Worm (Caenorhabditis elegans): ENCODE measurements around the gene zfp-1.
A peak's percentile ranks its signal among the peaks of the same experiment; 100 is the strongest.

The zfp-1 gene

DNA sequence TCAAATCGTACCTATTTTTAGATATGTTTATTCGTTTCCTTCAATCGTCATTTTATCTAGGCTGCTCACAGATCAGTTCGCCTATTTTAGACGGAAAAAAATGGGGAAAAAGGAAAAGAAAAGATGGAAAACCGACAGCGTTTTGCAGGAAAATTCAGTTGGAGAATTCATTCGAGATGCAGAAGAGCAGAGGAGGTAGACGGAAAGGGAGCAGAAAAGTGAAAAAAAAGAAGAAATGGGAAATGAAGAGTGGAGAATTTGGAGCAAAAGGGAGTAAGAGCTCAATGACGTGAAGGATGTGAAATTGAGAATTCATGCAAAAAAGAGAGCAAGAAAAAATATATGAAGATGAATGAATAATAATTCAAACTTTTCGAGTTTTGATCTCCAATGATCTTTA is 6.8 kb upstream of the zfp-1 start:
- no peak for TF ChIP-seq sma-3 (GFP tag; optimal IDR thresholded peaks at IDR 0.05)
- no peak for TF ChIP-seq ceh-16 (tag; optimal IDR thresholded peaks at IDR 0.05)
- peak; percentile 32 for TF ChIP-seq C34F6.9 (tag; optimal IDR thresholded peaks at IDR 0.05)
- TF ChIP-seq unc-55 (GFP tag; optimal IDR thresholded peaks at IDR 0.05), result peak; percentile 49

DNA sequence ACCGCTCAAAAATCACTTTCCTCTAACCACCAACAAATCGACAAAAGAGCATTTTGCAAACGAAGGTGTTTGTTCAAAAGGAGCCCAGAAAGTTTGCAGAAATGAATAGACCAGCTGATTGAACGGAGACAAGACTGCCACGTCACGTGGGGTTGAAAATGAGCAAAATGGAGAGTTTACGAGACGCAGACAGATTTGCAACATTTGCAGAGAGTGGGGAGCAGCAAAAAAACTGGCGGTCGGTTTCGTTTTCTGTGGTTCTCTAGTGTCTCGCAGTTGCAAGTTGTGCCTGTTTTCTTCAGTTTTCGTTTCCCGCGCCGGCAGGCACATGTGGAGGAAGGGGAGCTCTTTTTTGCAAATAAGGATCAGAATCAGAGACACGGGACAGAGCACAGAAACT is 5.9 kb upstream of the zfp-1 start:
- TF ChIP-seq unc-39 (tag; optimal IDR thresholded peaks at IDR 0.05) (no peak), lin-13 (GFP tag; optimal IDR thresholded peaks at IDR 0.05) (no peak), ceh-16 (tag; optimal IDR thresholded peaks at IDR 0.05) (no peak), elt-3 (tag; optimal IDR thresholded peaks at IDR 0.05) (no peak), ama-1 (optimal IDR thresholded peaks at IDR 0.05) (no peak), egl-27 (tag; optimal IDR thresholded peaks at IDR 0.05) (no peak), nhr-21 (tag; optimal IDR thresholded peaks at IDR 0.05) (no peak), F13H6.1 (tag; optimal IDR thresholded peaks at IDR 0.05) (peak; percentile 81), aly-2 (tag; optimal IDR thresholded peaks at IDR 0.05) (no peak), crh-2 (tag; optimal IDR thresholded peaks at IDR 0.05) (peak; percentile 93), fos-1 (tag; optimal IDR thresholded peaks at IDR 0.05) (peak; percentile 57), sma-9 (GFP tag; optimal IDR thresholded peaks at IDR 0.05) (peak; percentile 88), sma-9 (tag; optimal IDR thresholded peaks at IDR 0.05) (no peak), nhr-6 (tag; optimal IDR thresholded peaks at IDR 0.05) (no peak), mab-5 (tag; optimal IDR thresholded peaks at IDR 0.05) (no peak), peb-1 (tag; optimal IDR thresholded peaks at IDR 0.05) (no peak), lsy-2 (tag; optimal IDR thresholded peaks at IDR 0.05) (peak in 1 of 2 experiments; percentile 59), blmp-1 (tag; optimal IDR thresholded peaks at IDR 0.05; ENCODE audit: insufficient read depth) (no peak), nhr-77 (tag; optimal IDR thresholded peaks at IDR 0.05) (no peak), dmd-4 (tag; optimal IDR thresholded peaks at IDR 0.05) (no peak), ztf-4 (tag; optimal IDR thresholded peaks at IDR 0.05) (no peak), zag-1 (tag; optimal IDR thresholded peaks at IDR 0.05) (no peak), lin-11 (tag; optimal IDR thresholded peaks at IDR 0.05) (peak; percentile 53), mbf-1 (tag; optimal IDR thresholded peaks at IDR 0.05) (no peak), lin-39 (tag; optimal IDR thresholded peaks at IDR 0.05) (no peak), snpc-4 (tag; optimal IDR thresholded peaks at IDR 0.05) (no peak), ztf-1 (GFP tag; conservative IDR thresholded peaks at IDR 0.05) (no peak), nhr-10 (tag; optimal IDR thresholded peaks at IDR 0.05) (no peak), nhr-25 (tag; optimal IDR thresholded peaks at IDR 0.05) (no peak), alr-1 (tag; optimal IDR thresholded peaks at IDR 0.05) (no peak), skn-1 (tag; optimal IDR thresholded peaks at IDR 0.05) (no peak), Y55F3AM.14 (GFP tag; optimal IDR thresholded peaks at IDR 0.05) (no peak), ceh-82 (tag; optimal IDR thresholded peaks at IDR 0.05) (no peak), nhr-23 (tag; optimal IDR thresholded peaks at IDR 0.05) (no peak), sem-4 (tag; optimal IDR thresholded peaks at IDR 0.05) (peak; percentile 12), mdl-1 (tag; optimal IDR thresholded peaks at IDR 0.05) (peak; percentile 66 to 86), elt-1 (tag; optimal IDR thresholded peaks at IDR 0.05) (no peak), C34F6.9 (tag; optimal IDR thresholded peaks at IDR 0.05) (peak; percentile 87), ZK546.5 (tag; optimal IDR thresholded peaks at IDR 0.05) (no peak), nhr-12 (tag; optimal IDR thresholded peaks at IDR 0.05) (no peak), ztf-11 (tag; optimal IDR thresholded peaks at IDR 0.05) (no peak), unc-62 (GFP tag; optimal IDR thresholded peaks at IDR 0.05) (no peak), gmeb-1 (tag; optimal IDR thresholded peaks at IDR 0.05) (peak; percentile 18), nhr-11 (tag; optimal IDR thresholded peaks at IDR 0.05) (no peak), nhr-129 (tag; optimal IDR thresholded peaks at IDR 0.05) (peak; percentile 91), unc-55 (GFP tag; optimal IDR thresholded peaks at IDR 0.05) (peak; percentile 54), sma-3 (GFP tag; optimal IDR thresholded peaks at IDR 0.05) (no peak), R02D3.7 (tag; optimal IDR thresholded peaks at IDR 0.05) (no peak), nhr-237 (tag; optimal IDR thresholded peaks at IDR 0.05) (no peak)
